Worm (Caenorhabditis elegans): ENCODE data around the gene mdt-15.

DNA sequence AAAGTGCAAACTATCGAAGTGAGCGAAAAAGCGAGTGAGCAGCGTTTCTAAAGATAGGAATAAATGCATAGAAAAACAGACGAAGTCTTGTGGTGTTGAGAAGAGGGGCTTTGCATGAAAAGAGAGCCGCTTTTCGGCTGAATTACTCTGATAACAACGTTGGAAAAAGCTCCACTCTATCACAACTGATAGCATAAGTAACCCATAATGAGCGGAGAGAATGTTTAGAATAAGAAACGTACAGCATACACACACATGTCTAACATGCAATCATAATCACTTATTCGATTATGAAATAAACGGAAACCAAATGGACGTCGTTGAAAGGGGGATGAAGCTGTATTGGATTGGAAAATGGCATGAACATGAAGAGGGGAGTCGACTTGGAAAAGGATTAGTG is 6.7 kb upstream of the mdt-15 start:
- TF ChIP-seq npax-4 (tag; optimal IDR thresholded peaks at IDR 0.05) (no peak), ama-1 (optimal IDR thresholded peaks at IDR 0.05) (no peak)
